Worm (Caenorhabditis elegans) whole organism, early embryonic: ENCODE data around the gene C26B2.8.

Experiments used
- B0310.2 ChIP-seq: sonication (generic microtip); optimal IDR thresholded peaks from 2 replicates; lab custom pipeline; 2016; ENCODE audit warnings: mild to moderate bottlenecking, missing genetic modification characterization, missing compliant biosample characterization
- F13C5.2 ChIP-seq: sonication (generic microtip); optimal IDR thresholded peaks from 2 replicates; lab custom pipeline; 2017; ENCODE audit warnings: mild to moderate bottlenecking, missing genetic modification characterization, inconsistent platforms, missing compliant biosample characterization
- aly-1 ChIP-seq: sonication (generic microtip); optimal IDR thresholded peaks from 2 replicates; lab custom pipeline; 2016; ENCODE audit warnings: missing genetic modification characterization, missing compliant biosample characterization
- ama-1 ChIP-seq: fragments of 150-350 bp; optimal IDR thresholded peaks from 2 replicates; lab custom pipeline; 2014
- ceh-13 ChIP-seq: fragments of 200-800 bp; sonication (Bioruptor generic); optimal IDR thresholded peaks from 2 replicates; lab custom pipeline; 2018; ENCODE audit warnings: mild to moderate bottlenecking, missing genetic modification characterization, missing compliant biosample characterization
- ceh-36 ChIP-seq: sonication (generic microtip); optimal IDR thresholded peaks from 2 replicates; lab custom pipeline; 2016; ENCODE audit warnings: missing genetic modification characterization, inconsistent platforms, missing compliant biosample characterization
- ets-7 ChIP-seq: sonication (generic microtip); optimal IDR thresholded peaks from 2 replicates; lab custom pipeline; 2016; ENCODE audit warnings: missing genotype, missing genetic modification characterization, missing compliant biosample characterization
- flt-1 ChIP-seq: fragments of 200-800 bp; sonication (Bioruptor generic); IDR thresholded peaks from 2 replicates; pipeline ENCODE4 v1.3.6; 2022; ENCODE audit warnings: missing genetic modification characterization, missing compliant biosample characterization
- hmbx-1 ChIP-seq: sonication (generic microtip); optimal IDR thresholded peaks from 2 replicates; lab custom pipeline; 2016; ENCODE audit warnings: mild to moderate bottlenecking, missing genetic modification characterization, missing compliant biosample characterization
- hnd-1 ChIP-seq: sonication (generic microtip); optimal IDR thresholded peaks from 2 replicates; lab custom pipeline; 2016; ENCODE audit warnings: missing genetic modification characterization, missing compliant biosample characterization
- pes-1 ChIP-seq: fragments of 200-800 bp; sonication (Bioruptor generic); IDR thresholded peaks from 2 replicates; pipeline ENCODE4 v1.3.6; 2022; ENCODE audit warnings: missing genetic modification reagents, missing genetic modification characterization, missing compliant biosample characterization
- scrt-1 ChIP-seq: fragments of 200-800 bp; sonication (Bioruptor generic); IDR thresholded peaks from 2 replicates; pipeline ENCODE4 v1.3.6; 2022; ENCODE audit warnings: missing genetic modification characterization, missing compliant biosample characterization
- sea-1 ChIP-seq: fragments of 200-800 bp; sonication (Bioruptor generic); conservative IDR thresholded peaks from 2 replicates; pipeline ENCODE4 v1.3.6; 2022; ENCODE audit warnings: missing genetic modification characterization, missing compliant biosample characterization
- tbx-11 ChIP-seq: fragments of 200-800 bp; sonication (Bioruptor generic); IDR thresholded peaks from 2 replicates; pipeline ENCODE4 v1.3.6; 2022; ENCODE audit warnings: missing genetic modification characterization, missing compliant biosample characterization
- tbx-37 ChIP-seq: fragments of 200-800 bp; sonication (Bioruptor generic); conservative IDR thresholded peaks from 2 replicates; pipeline ENCODE4 v1.3.6; 2022; ENCODE audit warnings: missing genetic modification reagents, missing genetic modification characterization, missing compliant biosample characterization
- tra-4 ChIP-seq: sonication (generic microtip); optimal IDR thresholded peaks from 2 replicates; lab custom pipeline; 2017; ENCODE audit warnings: missing genetic modification characterization, missing compliant biosample characterization

Gene C26B2.8

ce11 chrIV:8022035-8022673 lies 8.2 kb downstream of the C26B2.8 start, which contains the start of gene C26B2.2:
C26B2.2 (minus strand) TSS chrIV:8022122.
- TF ChIP-seq ceh-36 (tag; lab: Kevin White, UChicago), result peak; percentile 55
- no peak for TF ChIP-seq F13C5.2 (tag; lab: Kevin White, UChicago)

- no peak for TF ChIP-seq hmbx-1 (tag; lab: Kevin White, UChicago)
- TF ChIP-seq tbx-11, result no peak
- TF ChIP-seq ceh-36 (tag; lab: Kevin White, UChicago), result no peak
- no peak for TF ChIP-seq tra-4 (tag; lab: Kevin White, UChicago)
Measured at ce11 chrIV:8023861-8024260, 9.9 kb downstream of the C26B2.8 start.

- TF ChIP-seq tbx-37 (GFP tag; lab: Robert Waterston, UW), result no peak
Measured at ce11 chrIV:8026361-8026760, 12.4 kb downstream of the C26B2.8 start.

- TF ChIP-seq ceh-36 (tag; lab: Kevin White, UChicago) (no peak), F13C5.2 (tag; lab: Kevin White, UChicago) (no peak)
Measured at ce11 chrIV:8027293-8027866, 13.4 kb downstream of the C26B2.8 start.

- TF ChIP-seq ama-1 (lab: Kevin White, UChicago) (no peak), B0310.2 (tag; lab: Kevin White, UChicago) (no peak), tbx-37 (GFP tag; lab: Robert Waterston, UW) (no peak), flt-1 (no peak), hnd-1 (tag; lab: Kevin White, UChicago) (no peak), F13C5.2 (tag; lab: Kevin White, UChicago) (no peak), ceh-13 (GFP tag; lab: Kevin White, UChicago) (no peak), tra-4 (tag; lab: Kevin White, UChicago) (no peak), ets-7 (no peak), scrt-1 (GFP tag; lab: Robert Waterston, UW) (no peak), aly-1 (tag; lab: Kevin White, UChicago) (no peak)
Measured at ce11 chrIV:8028372-8028771, 14.4 kb downstream of the C26B2.8 start.

ce11 chrIV:8029413-8029812 lies 15.5 kb downstream of the C26B2.8 start, which contains the start of gene nhr-31:
nhr-31 (minus strand) TSS chrIV:8029513.
- TF ChIP-seq B0310.2 (tag; lab: Kevin White, UChicago), result no peak
- TF ChIP-seq aly-1 (tag; lab: Kevin White, UChicago), result no peak
- no peak for TF ChIP-seq tbx-11
- no peak for TF ChIP-seq scrt-1 (GFP tag; lab: Robert Waterston, UW)
- TF ChIP-seq tra-4 (tag; lab: Kevin White, UChicago), result no peak
- no peak for TF ChIP-seq ceh-36 (tag; lab: Kevin White, UChicago)
- no peak for TF ChIP-seq ceh-13 (GFP tag; lab: Kevin White, UChicago)
- TF ChIP-seq ama-1 (lab: Kevin White, UChicago), result no peak

ce11 chrIV:8030099-8030498 lies 16.1 kb downstream of the C26B2.8 start:
- TF ChIP-seq hmbx-1 (tag; lab: Kevin White, UChicago) (no peak), F13C5.2 (tag; lab: Kevin White, UChicago) (no peak), ceh-13 (GFP tag; lab: Kevin White, UChicago) (no peak)

- TF ChIP-seq hnd-1 (tag; lab: Kevin White, UChicago) (no peak), aly-1 (tag; lab: Kevin White, UChicago) (no peak), tbx-37 (GFP tag; lab: Robert Waterston, UW) (no peak)
Measured at ce11 chrIV:8032135-8032915, 18.4 kb downstream of the C26B2.8 start.

- TF ChIP-seq pes-1 (no peak), ceh-36 (tag; lab: Kevin White, UChicago) (no peak), sea-1 (GFP tag; lab: Robert Waterston, UW) (no peak)
Measured at ce11 chrIV:8034182-8034581, 20.2 kb downstream of the C26B2.8 start.
